1 fruit fly cellular context compared by ENCODE assay signal in genomic region chr3L:7909695-7910463, dm6.
TF ChIP-seq lines count a peak whose summit lies in the region.

No protein-coding gene starts in this region.

TF ChIP-seq in whole organism, embryonic, 481 proteins besides CTCF, POLR2A, EP300 and RAD21 (continued from another document and continues in another):
- TF ChIP-seq Meics (GFP tag; optimal IDR thresholded peaks at IDR 0.05; lab: Kevin White, UChicago) (peak; percentile 33), CG7963 (GFP tag; IDR thresholded peaks at IDR 0.05; lab: Robert Waterston, UW; ENCODE audit: partially characterized antibody) (no peak), CG8281 (tag; optimal IDR thresholded peaks at IDR 0.05; lab: Kevin White, UChicago) (no peak), eyg (GFP tag; optimal IDR thresholded peaks at IDR 0.05; lab: Kevin White, UChicago) (no peak), CG16863 (GFP tag; optimal IDR thresholded peaks at IDR 0.05; lab: Kevin White, UChicago) (no peak), C15 (GFP tag; IDR thresholded peaks at IDR 0.05; lab: Robert Waterston, UW) (0 out of 3 replicates have a peak, but pooled peaks have one; percentile 15), NFAT (GFP tag; IDR thresholded peaks at IDR 0.05; lab: Robert Waterston, UW) (0 out of 2 replicates have a peak, but pooled peaks have one; percentile 17), chif (GFP tag; optimal IDR thresholded peaks at IDR 0.05; lab: Kevin White, UChicago) (no peak), CG9437 (GFP tag; optimal IDR thresholded peaks at IDR 0.05; lab: Kevin White, UChicago) (no peak), Bdp1 (GFP tag; optimal IDR thresholded peaks at IDR 0.05; lab: Kevin White, UChicago) (no peak), CG6791 (GFP tag; IDR thresholded peaks at IDR 0.05; lab: Robert Waterston, UW; ENCODE audit: partially characterized antibody) (no peak), CG8944 (GFP tag; optimal IDR thresholded peaks at IDR 0.05; lab: Kevin White, UChicago) (no peak), gcm (GFP tag; optimal IDR thresholded peaks at IDR 0.05; lab: Kevin White, UChicago) (no peak), ase (GFP tag; IDR thresholded peaks at IDR 0.05; lab: Robert Waterston, UW) (no peak), CG8388 (GFP tag; optimal IDR thresholded peaks at IDR 0.05; lab: Kevin White, UChicago) (no peak), CG6272 (GFP tag; IDR thresholded peaks at IDR 0.05; lab: Robert Waterston, UW) (no peak), ATbp (GFP tag; optimal IDR thresholded peaks at IDR 0.05; lab: Kevin White, UChicago) (no peak), dimm (GFP tag; IDR thresholded peaks at IDR 0.05; lab: Robert Waterston, UW) (no peak), corto (GFP tag; optimal IDR thresholded peaks at IDR 0.05; lab: Kevin White, UChicago) (no peak), hb (GFP tag; IDR thresholded peaks at IDR 0.05; lab: Robert Waterston, UW; ENCODE audit: partially characterized antibody) (no peak), CG3726 (GFP tag; IDR thresholded peaks at IDR 0.05; lab: Robert Waterston, UW) (no peak), CG43689 (GFP tag; IDR thresholded peaks at IDR 0.05; lab: Robert Waterston, UW) (no peak), HLH4C (GFP tag; IDR thresholded peaks at IDR 0.05; lab: Robert Waterston, UW; ENCODE audit: partially characterized antibody) (no peak), Dll (GFP tag; IDR thresholded peaks at IDR 0.05; lab: Robert Waterston, UW; ENCODE audit: partially characterized antibody) (no peak), BtbVII (GFP tag; optimal IDR thresholded peaks at IDR 0.05; lab: Kevin White, UChicago) (peak; percentile 30), so (GFP tag; IDR thresholded peaks at IDR 0.05; lab: Robert Waterston, UW) (0 out of 3 replicates have a peak, but pooled peaks have one; percentile 46), CG6854 (GFP tag; optimal IDR thresholded peaks at IDR 0.05; lab: Kevin White, UChicago) (no peak), CG17359 (tag; optimal IDR thresholded peaks at IDR 0.05; lab: Kevin White, UChicago) (no peak), Sin3A (optimal IDR thresholded peaks at IDR 0.05; lab: Kevin White, UChicago) (no peak), CG2120 (GFP tag; optimal IDR thresholded peaks at IDR 0.05; lab: Kevin White, UChicago) (peak; percentile 41), Ada2b (GFP tag; IDR thresholded peaks at IDR 0.05; lab: Robert Waterston, UW) (no peak), CG2889 (GFP tag; IDR thresholded peaks at IDR 0.05; lab: Robert Waterston, UW) (no peak), lola (GFP tag; optimal IDR thresholded peaks at IDR 0.05; lab: Kevin White, UChicago) (no peak), CG9797 (GFP tag; optimal IDR thresholded peaks at IDR 0.05; lab: Kevin White, UChicago) (no peak), disco-r (GFP tag; optimal IDR thresholded peaks at IDR 0.05; lab: Kevin White, UChicago) (no peak), trh (GFP tag; optimal IDR thresholded peaks at IDR 0.05; lab: Kevin White, UChicago) (no peak), Taf1 (GFP tag; IDR thresholded peaks at IDR 0.05; lab: Robert Waterston, UW) (no peak), caup (GFP tag; optimal IDR thresholded peaks at IDR 0.05; lab: Kevin White, UChicago; ENCODE audit: severe bottlenecking) (no peak), CG12659 (GFP tag; optimal IDR thresholded peaks at IDR 0.05; lab: Kevin White, UChicago) (peak; percentile 38), CG15696 (tag; optimal IDR thresholded peaks at IDR 0.05; lab: Kevin White, UChicago) (no peak), CG32767 (GFP tag; IDR thresholded peaks at IDR 0.05; lab: Robert Waterston, UW) (no peak), fd64A (GFP tag; optimal IDR thresholded peaks at IDR 0.05; lab: Kevin White, UChicago) (no peak), CG32772 (GFP tag; IDR thresholded peaks at IDR 0.05; lab: Robert Waterston, UW) (no peak), schlank (tag; optimal IDR thresholded peaks at IDR 0.05; lab: Kevin White, UChicago) (no peak), CG6813 (GFP tag; optimal IDR thresholded peaks at IDR 0.05; lab: Kevin White, UChicago) (no peak), Blimp-1 (GFP tag; optimal IDR thresholded peaks at IDR 0.05; lab: Kevin White, UChicago) (no peak), ind (GFP tag; optimal IDR thresholded peaks at IDR 0.05; lab: Kevin White, UChicago) (no peak), Trl (optimal IDR thresholded peaks at IDR 0.05; lab: Kevin White, UChicago) (no peak), Trl (GFP tag; optimal IDR thresholded peaks at IDR 0.05; lab: Kevin White, UChicago) (no peak), CG8924 (tag; optimal IDR thresholded peaks at IDR 0.05; lab: Kevin White, UChicago) (no peak), dan (GFP tag; IDR thresholded peaks at IDR 0.05; lab: Robert Waterston, UW) (no peak), CG14710 (tag; optimal IDR thresholded peaks at IDR 0.05; lab: Kevin White, UChicago) (no peak), nerfin-2 (GFP tag; IDR thresholded peaks at IDR 0.05; lab: Robert Waterston, UW; ENCODE audit: partially characterized antibody) (no peak), h (optimal IDR thresholded peaks at IDR 0.05; lab: Kevin White, UChicago) (no peak), CG10654 (GFP tag; optimal IDR thresholded peaks at IDR 0.05; lab: Kevin White, UChicago) (no peak), crol (GFP tag; IDR thresholded peaks at IDR 0.05; lab: Robert Waterston, UW) (no peak), Bgb (GFP tag; IDR thresholded peaks at IDR 0.05; lab: Robert Waterston, UW; ENCODE audit: partially characterized antibody) (no peak), CG2678 (tag; optimal IDR thresholded peaks at IDR 0.05; lab: Kevin White, UChicago) (peak; percentile 60), bbx (GFP tag; IDR thresholded peaks at IDR 0.05; lab: Robert Waterston, UW; ENCODE audit: partially characterized antibody) (no peak), chn (GFP tag; optimal IDR thresholded peaks at IDR 0.05; lab: Kevin White, UChicago) (no peak), ken (GFP tag; IDR thresholded peaks at IDR 0.05; lab: Robert Waterston, UW) (no peak), CHES-1-like (GFP tag; optimal IDR thresholded peaks at IDR 0.05; lab: Kevin White, UChicago) (no peak), bigmax (GFP tag; optimal IDR thresholded peaks at IDR 0.05; lab: Kevin White, UChicago) (no peak), CG1024 (GFP tag; IDR thresholded peaks at IDR 0.05; lab: Robert Waterston, UW) (no peak), CG11504 (tag; optimal IDR thresholded peaks at IDR 0.05; lab: Kevin White, UChicago) (peak; percentile 35), CG13424 (tag; optimal IDR thresholded peaks at IDR 0.05; lab: Kevin White, UChicago) (peak; percentile 24), CkIIα-i1 (GFP tag; IDR thresholded peaks at IDR 0.05; lab: Robert Waterston, UW) (no peak), phol (tag; optimal IDR thresholded peaks at IDR 0.05; lab: Kevin White, UChicago) (peak; percentile 1), Nf-YA (GFP tag; IDR thresholded peaks at IDR 0.05; lab: Robert Waterston, UW) (no peak), sna (GFP tag; IDR thresholded peaks at IDR 0.05; lab: Robert Waterston, UW; ENCODE audit: partially characterized antibody) (no peak), gcm2 (GFP tag; optimal IDR thresholded peaks at IDR 0.05; lab: Kevin White, UChicago) (no peak), D19B (GFP tag; optimal IDR thresholded peaks at IDR 0.05; lab: Kevin White, UChicago) (no peak), gro (GFP tag; optimal IDR thresholded peaks at IDR 0.05; lab: Kevin White, UChicago) (no peak), Atf-2 (GFP tag; optimal IDR thresholded peaks at IDR 0.05; lab: Kevin White, UChicago) (no peak), Hmr (GFP tag; optimal IDR thresholded peaks at IDR 0.05; lab: Kevin White, UChicago) (peak; percentile 12), Ravus (GFP tag; IDR thresholded peaks at IDR 0.05; lab: Robert Waterston, UW) (no peak), z (GFP tag; IDR thresholded peaks at IDR 0.05; lab: Robert Waterston, UW) (no peak), cwo (GFP tag; optimal IDR thresholded peaks at IDR 0.05; lab: Kevin White, UChicago) (no peak), Side (GFP tag; optimal IDR thresholded peaks at IDR 0.05; lab: Kevin White, UChicago) (no peak), tin (GFP tag; optimal IDR thresholded peaks at IDR 0.05; lab: Kevin White, UChicago) (no peak), mam (GFP tag; optimal IDR thresholded peaks at IDR 0.05; lab: Kevin White, UChicago) (no peak), br (optimal IDR thresholded peaks at IDR 0.05; lab: Kevin White, UChicago) (no peak), CG10979 (tag; optimal IDR thresholded peaks at IDR 0.05; lab: Kevin White, UChicago) (no peak), ro (GFP tag; IDR thresholded peaks at IDR 0.05; lab: Robert Waterston, UW) (no peak), CG7987 (GFP tag; optimal IDR thresholded peaks at IDR 0.05; lab: Kevin White, UChicago) (no peak), HmgD (GFP tag; optimal IDR thresholded peaks at IDR 0.05; lab: Kevin White, UChicago) (no peak), pb (GFP tag; optimal IDR thresholded peaks at IDR 0.05; lab: Kevin White, UChicago) (no peak), Antp (GFP tag; optimal IDR thresholded peaks at IDR 0.05; lab: Kevin White, UChicago) (no peak), Nf-YC (tag; optimal IDR thresholded peaks at IDR 0.05; lab: Kevin White, UChicago) (peak; percentile 8), CG18764 (GFP tag; optimal IDR thresholded peaks at IDR 0.05; lab: Kevin White, UChicago) (no peak), Tbp (GFP tag; optimal IDR thresholded peaks at IDR 0.05; lab: Kevin White, UChicago) (no peak), lmd (GFP tag; IDR thresholded peaks at IDR 0.05; lab: Robert Waterston, UW) (peak; percentile 35; the same call in 1 of the 2 replicates), CG4360 (GFP tag; IDR thresholded peaks at IDR 0.05; lab: Robert Waterston, UW) (no peak), jing (GFP tag; optimal IDR thresholded peaks at IDR 0.05; lab: Kevin White, UChicago) (no peak), D (optimal IDR thresholded peaks at IDR 0.05; lab: Kevin White, UChicago) (no peak), D (GFP tag; optimal IDR thresholded peaks at IDR 0.05; lab: Kevin White, UChicago) (no peak), dpn (GFP tag; optimal IDR thresholded peaks at IDR 0.05; lab: Kevin White, UChicago) (peak in 1 of 2 experiments; percentile 7), Awh (GFP tag; IDR thresholded peaks at IDR 0.05; lab: Robert Waterston, UW) (no peak), CG33557 (GFP tag; optimal IDR thresholded peaks at IDR 0.05; lab: Kevin White, UChicago) (no peak), otp (GFP tag; IDR thresholded peaks at IDR 0.05; lab: Robert Waterston, UW) (no peak), ham (GFP tag; IDR thresholded peaks at IDR 0.05; lab: Robert Waterston, UW) (no peak), her (GFP tag; optimal IDR thresholded peaks at IDR 0.05; lab: Kevin White, UChicago) (no peak), ssp (GFP tag; IDR thresholded peaks at IDR 0.05; lab: Robert Waterston, UW) (no peak), tx (GFP tag; optimal IDR thresholded peaks at IDR 0.05; lab: Kevin White, UChicago) (no peak), row (GFP tag; IDR thresholded peaks at IDR 0.05; lab: Robert Waterston, UW) (peak; percentile 52), unc-4 (GFP tag; IDR thresholded peaks at IDR 0.05; lab: Robert Waterston, UW; ENCODE audit: partially characterized antibody) (no peak), amos (GFP tag; IDR thresholded peaks at IDR 0.05; lab: Robert Waterston, UW; ENCODE audit: partially characterized antibody) (no peak), CG10147 (GFP tag; optimal IDR thresholded peaks at IDR 0.05; lab: Kevin White, UChicago) (no peak), wor (GFP tag; IDR thresholded peaks at IDR 0.05; lab: Robert Waterston, UW) (no peak), CG11085 (GFP tag; IDR thresholded peaks at IDR 0.05; lab: Robert Waterston, UW) (no peak; the same call in 1 of the 2 replicates), Lpt (GFP tag; optimal IDR thresholded peaks at IDR 0.05; lab: Kevin White, UChicago) (no peak), salm (tag; optimal IDR thresholded peaks at IDR 0.05; lab: Kevin White, UChicago) (no peak), nmo (GFP tag; optimal IDR thresholded peaks at IDR 0.05; lab: Kevin White, UChicago) (peak; percentile 8), CG3995 (GFP tag; optimal IDR thresholded peaks at IDR 0.05; lab: Kevin White, UChicago) (no peak), Lim3 (GFP tag; IDR thresholded peaks at IDR 0.05; lab: Robert Waterston, UW) (no peak), CG13624 (GFP tag; optimal IDR thresholded peaks at IDR 0.05; lab: Kevin White, UChicago) (no peak), Max (GFP tag; optimal IDR thresholded peaks at IDR 0.05; lab: Kevin White, UChicago) (no peak), run (tag; optimal IDR thresholded peaks at IDR 0.05; lab: Kevin White, UChicago) (no peak), ash1 (GFP tag; optimal IDR thresholded peaks at IDR 0.05; lab: Kevin White, UChicago) (no peak), CG10209 (GFP tag; optimal IDR thresholded peaks at IDR 0.05; lab: Kevin White, UChicago) (peak; percentile 12), CG7372 (GFP tag; IDR thresholded peaks at IDR 0.05; lab: Robert Waterston, UW) (no peak), CG6654 (GFP tag; optimal IDR thresholded peaks at IDR 0.05; lab: Kevin White, UChicago) (no peak), CG7271 (tag; optimal IDR thresholded peaks at IDR 0.05; lab: Kevin White, UChicago) (no peak), MBD-R2 (GFP tag; IDR thresholded peaks at IDR 0.05; lab: Robert Waterston, UW) (no peak; the same call in 1 of the 2 replicates), CG4617 (GFP tag; optimal IDR thresholded peaks at IDR 0.05; lab: Kevin White, UChicago; ENCODE audit: borderline replicate concordance) (no peak), peb (GFP tag; IDR thresholded peaks at IDR 0.05; lab: Robert Waterston, UW) (no peak), CG14965 (GFP tag; optimal IDR thresholded peaks at IDR 0.05; lab: Kevin White, UChicago; ENCODE audit: borderline replicate concordance) (no peak), shn (GFP tag; optimal IDR thresholded peaks at IDR 0.05; lab: Kevin White, UChicago) (no peak), Hmx (GFP tag; optimal IDR thresholded peaks at IDR 0.05; lab: Kevin White, UChicago) (no peak), CG13894 (tag; optimal IDR thresholded peaks at IDR 0.05; lab: Kevin White, UChicago) (no peak), Rx (GFP tag; IDR thresholded peaks at IDR 0.05; lab: Robert Waterston, UW) (no peak), CG15011 (GFP tag; optimal IDR thresholded peaks at IDR 0.05; lab: Kevin White, UChicago) (no peak), Asciz (GFP tag; optimal IDR thresholded peaks at IDR 0.05; lab: Kevin White, UChicago) (no peak), CG9727 (GFP tag; optimal IDR thresholded peaks at IDR 0.05; lab: Kevin White, UChicago) (peak; percentile 23), CG30431 (GFP tag; optimal IDR thresholded peaks at IDR 0.05; lab: Kevin White, UChicago) (no peak), CG34422 (GFP tag; IDR thresholded peaks at IDR 0.05; lab: Robert Waterston, UW) (0 out of 3 replicates have a peak, but pooled peaks have one; percentile 15), toy (GFP tag; IDR thresholded peaks at IDR 0.05; lab: Robert Waterston, UW) (no peak), YL-1 (GFP tag; optimal IDR thresholded peaks at IDR 0.05; lab: Kevin White, UChicago) (no peak)
